Worm (Caenorhabditis elegans) whole organism, mixed stage, embryonic: ENCODE results near the gene acs-2.
"Not testable (repeated sequence)": the region's sequence is repeated elsewhere in the genome, so short reads cannot be mapped to it uniquely, and the experiment has no call there.

Experiments
- M03D4.4 ChIP-seq: sonication (generic microtip); optimal IDR thresholded peaks from 2 replicates; lab custom pipeline; 2017; ENCODE audit warnings: mild to moderate bottlenecking, missing genetic modification characterization, missing compliant biosample characterization
- bed-3 ChIP-seq: fragments of 200-800 bp; sonication (Bioruptor generic); optimal IDR thresholded peaks from 3 replicates; lab custom pipeline; 2018; ENCODE audit warnings: mild to moderate bottlenecking, missing genetic modification characterization, moderate library complexity, missing compliant biosample characterization
- blmp-1 ChIP-seq: fragments of 150-350 bp; optimal IDR thresholded peaks from 2 replicates; lab custom pipeline; 2014; ENCODE audit warnings: missing biosample characterization, missing genetic modification characterization
- ceh-39 ChIP-seq: fragments of 150-350 bp; optimal IDR thresholded peaks from 2 replicates; lab custom pipeline; 2014; ENCODE audit warnings: missing biosample characterization, missing genetic modification characterization
- ceh-43 ChIP-seq: fragments of 200-800 bp; sonication (Bioruptor generic); optimal IDR thresholded peaks from 2 replicates; lab custom pipeline; 2018; ENCODE audit warnings: mild to moderate bottlenecking, missing genetic modification characterization, moderate library complexity, missing compliant biosample characterization
- ceh-83 ChIP-seq: fragments of 200-800 bp; sonication (Bioruptor generic); optimal IDR thresholded peaks from 2 replicates; lab custom pipeline; 2018; ENCODE audit warnings: mild to moderate bottlenecking, missing genetic modification characterization, missing compliant biosample characterization
- ces-1 ChIP-seq: fragments of 150-350 bp; optimal IDR thresholded peaks from 2 replicates; lab custom pipeline; 2014; ENCODE audit warnings: missing biosample characterization, missing genetic modification reagents, missing genetic modification characterization
- cnd-1 ChIP-seq: fragments of 200-800 bp; sonication (Bioruptor generic); optimal IDR thresholded peaks from 2 replicates; lab custom pipeline; 2018; ENCODE audit warnings: mild to moderate bottlenecking, missing genetic modification characterization, missing compliant biosample characterization
- drap-1 ChIP-seq: fragments of 200-800 bp; sonication (Bioruptor generic); optimal IDR thresholded peaks from 3 replicates; lab custom pipeline; 2018; ENCODE audit warnings: mild to moderate bottlenecking, missing genetic modification characterization, missing compliant biosample characterization
- elt-1 ChIP-seq: sonication (generic microtip); optimal IDR thresholded peaks from 2 replicates; lab custom pipeline; 2017; ENCODE audit warnings: missing genetic modification characterization, mild to moderate bottlenecking, missing compliant biosample characterization, antibody characterized with exemption, moderate library complexity, borderline replicate concordance; ENCODE audit not compliant: insufficient read depth
- elt-3 ChIP-seq: fragments of 150-350 bp; optimal IDR thresholded peaks from 2 replicates; lab custom pipeline; 2014; ENCODE audit warnings: missing biosample characterization, missing genetic modification characterization
- flh-1 ChIP-seq: fragments of 200-800 bp; sonication (Bioruptor generic); optimal IDR thresholded peaks from 2 replicates; lab custom pipeline; 2018; ENCODE audit warnings: mild to moderate bottlenecking, missing genetic modification characterization, moderate library complexity, missing compliant biosample characterization
- ham-2 ChIP-seq: fragments of 200-800 bp; sonication (Bioruptor generic); optimal IDR thresholded peaks from 2 replicates; lab custom pipeline; 2018; ENCODE audit warnings: mild to moderate bottlenecking, missing genetic modification characterization, missing compliant biosample characterization
- hlh-1 ChIP-seq: fragments of 150-350 bp; optimal IDR thresholded peaks from 2 replicates; lab custom pipeline; 2014; ENCODE audit warnings: missing biosample characterization, missing genetic modification reagents, missing genetic modification characterization
- lin-13 ChIP-seq: fragments of 150-350 bp; optimal IDR thresholded peaks from 2 replicates; lab custom pipeline; 2014; ENCODE audit warnings: missing biosample characterization, missing genetic modification characterization
- lin-32 ChIP-seq: fragments of 200-800 bp; sonication (Bioruptor generic); optimal IDR thresholded peaks from 2 replicates; lab custom pipeline; 2018; ENCODE audit warnings: mild to moderate bottlenecking, missing genetic modification characterization, missing compliant biosample characterization
- lsy-2 ChIP-seq: fragments of 150-350 bp; optimal IDR thresholded peaks from 2 replicates; lab custom pipeline; 2014; ENCODE audit warnings: missing biosample characterization, missing genetic modification characterization
- mab-5 ChIP-seq: fragments of 150-350 bp; optimal IDR thresholded peaks from 2 replicates; lab custom pipeline; 2014; ENCODE audit warnings: missing biosample characterization, missing genetic modification characterization
- mep-1 ChIP-seq: fragments of 150-350 bp; optimal IDR thresholded peaks from 2 replicates; lab custom pipeline; 2017; ENCODE audit warnings: missing biosample characterization, missing genetic modification reagents, missing genetic modification characterization, inconsistent platforms
- mls-2 ChIP-seq: sonication (generic microtip); optimal IDR thresholded peaks from 2 replicates; lab custom pipeline; 2016; ENCODE audit warnings: mild to moderate bottlenecking, missing genetic modification characterization, moderate library complexity, missing compliant biosample characterization
- nhr-12 ChIP-seq: fragments of 150-350 bp; optimal IDR thresholded peaks from 2 replicates; lab custom pipeline; 2014; ENCODE audit warnings: missing biosample characterization, missing genetic modification characterization
- nhr-2 ChIP-seq: fragments of 150-350 bp; optimal IDR thresholded peaks from 2 replicates; lab custom pipeline; 2014; ENCODE audit warnings: missing biosample characterization, missing genetic modification characterization
- nhr-237 ChIP-seq: fragments of 150-350 bp; optimal IDR thresholded peaks from 2 replicates; lab custom pipeline; 2014; ENCODE audit warnings: missing biosample characterization, missing genetic modification characterization
- nhr-28 ChIP-seq: fragments of 150-350 bp; optimal IDR thresholded peaks from 2 replicates; lab custom pipeline; 2014; ENCODE audit warnings: missing biosample characterization, missing genetic modification characterization
- nhr-76 ChIP-seq: sonication (generic microtip); optimal IDR thresholded peaks from 2 replicates; lab custom pipeline; 2017; ENCODE audit warnings: missing biosample characterization, missing genetic modification characterization
- pha-4 ChIP-seq: fragments of 150-350 bp; optimal IDR thresholded peaks from 2 replicates; lab custom pipeline; 2018; ENCODE audit warnings: missing biosample characterization, missing genetic modification reagents, missing genetic modification characterization
- sem-2 ChIP-seq: fragments of 200-800 bp; sonication (Bioruptor generic); optimal IDR thresholded peaks from 2 replicates; lab custom pipeline; 2018; ENCODE audit warnings: mild to moderate bottlenecking, missing genetic modification characterization, missing compliant biosample characterization
- snpc-4 ChIP-seq: fragments of 150-350 bp; optimal IDR thresholded peaks from 2 replicates; lab custom pipeline; 2014; ENCODE audit warnings: missing biosample characterization, missing genetic modification characterization
- sptf-1 ChIP-seq: sonication (generic microtip); optimal IDR thresholded peaks from 2 replicates; lab custom pipeline; 2017; ENCODE audit warnings: mild to moderate bottlenecking, missing genetic modification characterization, moderate library complexity, missing compliant biosample characterization
- tbx-8 ChIP-seq: fragments of 200-800 bp; sonication (Bioruptor generic); optimal IDR thresholded peaks from 2 replicates; lab custom pipeline; 2018; ENCODE audit warnings: mild to moderate bottlenecking, missing genetic modification characterization, moderate library complexity, missing compliant biosample characterization
- unc-120 ChIP-seq: sonication (generic microtip); optimal IDR thresholded peaks from 2 replicates; lab custom pipeline; 2017; ENCODE audit warnings: missing genetic modification characterization, missing compliant biosample characterization; ENCODE audit not compliant: poor library complexity, severe bottlenecking
- unc-39 ChIP-seq: fragments of 150-350 bp; optimal IDR thresholded peaks from 2 replicates; lab custom pipeline; 2014; ENCODE audit warnings: missing biosample characterization, missing genetic modification characterization
- unc-62 ChIP-seq: fragments of 150-350 bp; optimal IDR thresholded peaks from 2 replicates; lab custom pipeline; 2014; ENCODE audit warnings: missing biosample characterization, missing genetic modification reagents, missing genetic modification characterization
- zip-8 ChIP-seq: fragments of 150-350 bp; optimal IDR thresholded peaks from 2 replicates; lab custom pipeline; 2014; ENCODE audit warnings: missing biosample characterization, missing genetic modification characterization
- ztf-11 ChIP-seq: fragments of 150-350 bp; optimal IDR thresholded peaks from 2 replicates; lab custom pipeline; 2014; ENCODE audit warnings: missing biosample characterization, missing genetic modification characterization

acs-2 gene

DNA sequence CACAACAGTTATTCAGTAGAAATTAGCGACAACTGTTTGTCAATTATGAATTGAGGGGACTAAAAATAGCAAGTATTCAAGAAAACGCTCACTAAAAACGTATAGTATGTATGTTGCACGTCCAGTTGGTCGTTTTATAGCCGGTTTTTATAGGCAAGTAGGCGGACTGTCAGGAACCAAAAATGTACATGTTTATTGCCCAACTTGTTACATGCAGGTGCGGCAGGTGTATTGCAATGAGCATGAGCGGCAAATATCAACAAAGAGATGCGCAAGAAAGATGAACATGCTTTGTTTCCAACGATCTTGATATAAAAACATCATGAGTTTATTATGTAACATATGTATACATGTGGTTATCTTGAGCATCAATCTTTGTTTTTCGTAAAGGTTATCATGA lies 32.6 kb downstream of the acs-2 start, which contains the start of gene B0391.14:
Gene B0391.14 (minus strand): TSS at position 101 of the 400 bp plus-strand sequence.
- not testable (repeated sequence) for TF ChIP-seq nhr-12, lsy-2, cnd-1 (tag; lab: Kevin White, UChicago)

DNA sequence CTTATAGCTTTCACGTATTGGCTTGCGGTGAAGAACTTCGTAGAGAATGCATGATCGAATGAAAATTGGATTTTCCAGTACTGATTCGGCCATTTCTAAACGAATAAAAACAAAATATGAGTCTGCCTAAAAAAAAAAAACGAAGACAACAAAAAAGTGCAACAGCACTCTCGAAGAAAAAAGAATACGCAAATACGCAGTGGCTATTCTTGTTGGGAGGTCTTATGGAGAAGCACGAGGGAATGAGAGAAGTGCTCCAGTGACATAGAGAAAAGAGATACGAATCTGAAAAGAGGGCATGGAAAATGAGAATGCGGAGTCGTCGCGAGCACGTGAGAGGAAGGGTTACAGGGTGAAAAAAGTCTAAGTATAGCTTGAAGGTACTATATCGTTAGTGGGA lies 35.1 kb downstream of the acs-2 start, which contains the start of gene fbxa-152:
Gene fbxa-152 (minus strand): TSS at position 101 of the 400 bp plus-strand sequence.
- no peak for TF ChIP-seq bed-3 (GFP tag; lab: Kevin White, UChicago)
- no peak for TF ChIP-seq ceh-83 (GFP tag; lab: Kevin White, UChicago)
- no peak for TF ChIP-seq snpc-4
- no peak for TF ChIP-seq lsy-2 (tag; lab: Kevin White, UChicago)
- no peak for TF ChIP-seq ceh-43 (GFP tag; lab: Kevin White, UChicago)
- no peak for TF ChIP-seq unc-39 (tag; lab: Kevin White, UChicago)

DNA sequence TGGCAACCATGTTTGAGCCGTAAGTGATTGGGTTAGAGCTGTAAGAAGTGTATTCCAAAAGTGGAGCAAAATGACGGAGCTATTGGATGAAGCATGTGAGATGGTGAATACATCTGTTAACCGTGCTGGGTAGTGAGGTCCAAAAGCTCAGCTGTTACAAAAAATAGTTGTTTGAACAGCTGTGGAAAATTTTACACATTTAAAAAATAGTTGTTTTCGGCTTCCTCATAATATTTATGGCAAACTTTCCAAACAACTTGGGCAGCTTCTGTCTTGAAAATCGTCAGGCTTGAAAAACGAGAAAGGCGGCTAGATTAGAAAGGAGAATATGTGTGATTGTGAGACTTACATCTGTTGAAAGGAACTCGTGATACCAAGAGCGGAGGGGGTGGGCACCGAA lies 37.9 kb downstream of the acs-2 start, which contains the start of gene fbxa-154:
Gene fbxa-154 (minus strand): TSS at position 101 of the 400 bp plus-strand sequence.
- TF ChIP-seq hlh-1 (tag; lab: Kevin White, UChicago): no peak
- no peak for TF ChIP-seq lin-13
- TF ChIP-seq ceh-39 (tag; lab: Kevin White, UChicago): no peak
- TF ChIP-seq sem-2 (GFP tag; lab: Kevin White, UChicago): no peak
- TF ChIP-seq pha-4 (tag; lab: Kevin White, UChicago): no peak

DNA sequence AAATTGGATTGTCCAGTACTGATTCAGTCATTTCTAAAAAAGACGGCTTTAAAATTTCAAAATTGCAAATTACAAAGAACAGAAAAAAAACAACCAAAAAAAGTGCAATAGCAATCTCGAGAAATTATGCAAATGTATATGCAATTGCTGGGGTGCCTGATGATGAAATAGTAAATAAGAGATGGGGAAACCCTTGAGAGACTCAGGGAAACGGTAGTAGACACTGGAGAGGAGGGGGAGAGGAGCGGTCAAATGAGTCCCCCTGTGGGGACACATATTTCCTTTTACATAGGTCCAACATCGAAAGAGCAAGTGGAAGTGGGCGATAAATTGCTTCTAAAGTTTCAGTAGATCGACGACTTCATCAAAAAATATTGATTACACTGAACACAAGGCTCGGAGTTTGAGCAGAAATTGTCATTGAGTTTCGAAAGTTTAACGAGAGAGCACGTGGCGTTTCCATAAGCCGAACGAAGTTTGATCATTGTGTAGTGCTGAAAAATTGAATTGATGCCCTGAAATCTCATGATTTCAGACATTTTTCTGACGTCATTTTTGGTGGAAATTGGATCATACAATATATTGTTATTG lies 43.3 kb downstream of the acs-2 start, which contains the start of the genes fbxa-153 and str-12:
Gene fbxa-153 (minus strand): TSS at position 35 of the 591 bp plus-strand sequence.
Gene str-12 (plus strand): TSS at position 541 of the 591 bp plus-strand sequence.
- no peak for TF ChIP-seq nhr-28
- no peak for TF ChIP-seq ceh-83 (GFP tag; lab: Kevin White, UChicago)
- TF ChIP-seq pha-4 (tag; lab: Kevin White, UChicago): peak; percentile 45
- peak; percentile 7 for TF ChIP-seq M03D4.4 (tag; lab: Kevin White, UChicago)
- TF ChIP-seq bed-3 (GFP tag; lab: Kevin White, UChicago): no peak
- no peak for TF ChIP-seq flh-1 (GFP tag; lab: Kevin White, UChicago)
- no peak for TF ChIP-seq mab-5
- peak; percentile 29 for TF ChIP-seq nhr-2 (tag; lab: Kevin White, UChicago)
- peak; percentile 62 for TF ChIP-seq drap-1 (GFP tag; lab: Kevin White, UChicago)
- peak; percentile 20 for TF ChIP-seq zip-8 (tag; lab: Kevin White, UChicago)
- TF ChIP-seq cnd-1 (tag; lab: Kevin White, UChicago): peak; percentile 52
- peak; percentile 79 for TF ChIP-seq ces-1 (GFP tag; lab: Kevin White, UChicago)
- no peak for TF ChIP-seq lsy-2 (tag; lab: Kevin White, UChicago)
- no peak for TF ChIP-seq nhr-12 (tag; lab: Kevin White, UChicago)
- TF ChIP-seq mep-1: peak; percentile 85
- no peak for TF ChIP-seq nhr-76 (tag; lab: Kevin White, UChicago)
- TF ChIP-seq unc-62 (GFP tag; lab: Kevin White, UChicago): no peak
- TF ChIP-seq sptf-1 (tag; lab: Kevin White, UChicago): no peak
- TF ChIP-seq snpc-4: no peak
- TF ChIP-seq nhr-237 (tag; lab: Kevin White, UChicago): no peak
- TF ChIP-seq hlh-1 (tag; lab: Kevin White, UChicago): no peak
- TF ChIP-seq ceh-43 (GFP tag; lab: Kevin White, UChicago): no peak
- no peak for TF ChIP-seq ztf-11
- no peak for TF ChIP-seq blmp-1 (tag; lab: Kevin White, UChicago)
- no peak for TF ChIP-seq lin-13
- TF ChIP-seq mls-2 (tag; lab: Kevin White, UChicago): peak; percentile 44
- TF ChIP-seq ceh-39 (tag; lab: Kevin White, UChicago): peak; percentile 48
- TF ChIP-seq sem-2 (GFP tag; lab: Kevin White, UChicago): no peak
- no peak for TF ChIP-seq lin-32 (GFP tag; lab: Kevin White, UChicago)
- no peak for TF ChIP-seq tbx-8 (GFP tag; lab: Kevin White, UChicago)
- TF ChIP-seq unc-39 (tag; lab: Kevin White, UChicago): no peak
- TF ChIP-seq elt-1 (tag; lab: Kevin White, UChicago): no peak
- no peak for TF ChIP-seq elt-3 (tag; lab: Kevin White, UChicago)
- no peak for TF ChIP-seq unc-120 (tag; lab: Kevin White, UChicago)
- TF ChIP-seq ham-2 (GFP tag; lab: Kevin White, UChicago): peak; percentile 17
